Worm (Caenorhabditis elegans): ENCODE results near the gene T22F3.10.

ce11 chrV:3610709-3611108, 845 bp downstream of the T22F3.10 start:
- TF ChIP-seq ama-1 (optimal IDR thresholded peaks at IDR 0.05) (no peak), ceh-31 (tag; optimal IDR thresholded peaks at IDR 0.05) (no peak), tbx-2 (tag; optimal IDR thresholded peaks at IDR 0.05) (no peak)

All from whole organism, late embryonic.